Worm (Caenorhabditis elegans) whole organism, young adult: ENCODE data around the gene ccar-1.
A peak's percentile ranks its signal among the peaks of the same experiment; 100 is the strongest.

Experiments used
- B0035.1 ChIP-seq: sonication (generic microtip); optimal IDR thresholded peaks from 2 replicates; lab custom pipeline; 2016; ENCODE audit warnings: missing genetic modification characterization, mild to moderate bottlenecking, missing compliant biosample characterization, missing genotype, missing genetic modification reagents
- C06A6.2 ChIP-seq: fragments of 200-800 bp; sonication (Bioruptor generic); conservative IDR thresholded peaks from 2 replicates; pipeline ENCODE4 v1.3.6; 2022; ENCODE audit warnings: missing genetic modification characterization, missing compliant biosample characterization
- F22D6.2 ChIP-seq: sonication (generic microtip); optimal IDR thresholded peaks from 2 replicates; lab custom pipeline; 2016; ENCODE audit warnings: mild to moderate bottlenecking, missing genetic modification characterization, missing compliant biosample characterization
- F37B4.10 ChIP-seq: fragments of 200-800 bp; sonication (Bioruptor generic); IDR thresholded peaks from 2 replicates; pipeline ENCODE4 v1.3.6; 2022; ENCODE audit warnings: missing genetic modification characterization, missing compliant biosample characterization
- F49E8.2 ChIP-seq: sonication (generic microtip); optimal IDR thresholded peaks from 3 replicates; lab custom pipeline; 2017; ENCODE audit warnings: missing genetic modification characterization, mild to moderate bottlenecking, missing compliant biosample characterization, antibody characterized with exemption, moderate library complexity; ENCODE audit not compliant: insufficient read depth
- F52B5.7 ChIP-seq: sonication (generic microtip); optimal IDR thresholded peaks from 2 replicates; lab custom pipeline; 2016; ENCODE audit warnings: mild to moderate bottlenecking, missing genetic modification characterization, missing compliant biosample characterization
- K11D2.4 ChIP-seq: fragments of 200-800 bp; sonication (Bioruptor generic); IDR thresholded peaks from 2 replicates; pipeline ENCODE4 v1.3.6; 2022; ENCODE audit warnings: missing genetic modification reagents, missing genetic modification characterization, missing compliant biosample characterization
- Y53F4B.3 ChIP-seq: fragments of 200-800 bp; sonication (Bioruptor generic); IDR thresholded peaks from 2 replicates; pipeline ENCODE4 v1.3.6; 2022; ENCODE audit warnings: missing genetic modification reagents, missing genetic modification characterization, missing compliant biosample characterization
- Y53G8AR.9 ChIP-seq: fragments of 200-800 bp; sonication (Bioruptor generic); conservative IDR thresholded peaks from 2 replicates; pipeline ENCODE4 v1.3.6; 2022; ENCODE audit warnings: missing genetic modification reagents, missing genetic modification characterization, missing compliant biosample characterization
- Y56A3A.18 ChIP-seq: fragments of 200-800 bp; sonication (Bioruptor generic); IDR thresholded peaks from 2 replicates; pipeline ENCODE4 v1.3.6; 2022; ENCODE audit warnings: missing genetic modification reagents, missing genetic modification characterization, missing compliant biosample characterization
- Y79H2A.3 ChIP-seq: fragments of 200-800 bp; sonication (Bioruptor generic); conservative IDR thresholded peaks from 2 replicates; pipeline ENCODE4 v1.3.6; 2022; ENCODE audit warnings: missing genetic modification reagents, missing genetic modification characterization, missing compliant biosample characterization
- Y95B8A.8 ChIP-seq: fragments of 200-800 bp; sonication (Bioruptor generic); IDR thresholded peaks from 2 replicates; pipeline ENCODE4 v1.3.6; 2022; ENCODE audit warnings: missing genetic modification reagents, missing genetic modification characterization, missing compliant biosample characterization
- akir-1 ChIP-seq: fragments of 200-800 bp; sonication (Bioruptor generic); optimal IDR thresholded peaks from 2 replicates; lab custom pipeline; 2018; ENCODE audit warnings: mild to moderate bottlenecking, missing genetic modification characterization, moderate library complexity, missing compliant biosample characterization
- aptf-3 ChIP-seq: fragments of 200-800 bp; sonication (Bioruptor generic); IDR thresholded peaks from 2 replicates; pipeline ENCODE4 v1.3.6; 2022; ENCODE audit warnings: missing genetic modification characterization, missing compliant biosample characterization
- atf-7 ChIP-seq: sonication (generic microtip); optimal IDR thresholded peaks from 2 replicates; lab custom pipeline; 2017; ENCODE audit warnings: mild to moderate bottlenecking, missing genetic modification characterization, missing compliant biosample characterization
- attf-6 ChIP-seq: fragments of 200-800 bp; sonication (Bioruptor generic); IDR thresholded peaks from 2 replicates; pipeline ENCODE4 v1.3.6; 2022; ENCODE audit warnings: missing genetic modification reagents, missing genetic modification characterization, missing compliant biosample characterization
- bed-1 ChIP-seq: fragments of 200-800 bp; sonication (Bioruptor generic); IDR thresholded peaks from 2 replicates; pipeline ENCODE4 v1.3.6; 2022; ENCODE audit warnings: missing genetic modification reagents, missing genetic modification characterization, missing compliant biosample characterization
- bed-2 ChIP-seq: fragments of 200-800 bp; sonication (Bioruptor generic); IDR thresholded peaks from 2 replicates; pipeline ENCODE4 v1.3.6; 2022; ENCODE audit warnings: missing genetic modification reagents, missing genetic modification characterization, missing compliant biosample characterization
- ceh-79 ChIP-seq: sonication (generic microtip); optimal IDR thresholded peaks from 2 replicates; lab custom pipeline; 2017; ENCODE audit warnings: mild to moderate bottlenecking, missing genetic modification characterization, missing compliant biosample characterization
- dox-1 ChIP-seq: fragments of 200-800 bp; sonication (Bioruptor generic); IDR thresholded peaks from 2 replicates; pipeline ENCODE4 v1.3.6; 2022; ENCODE audit warnings: missing genetic modification reagents, missing genetic modification characterization, missing compliant biosample characterization
- egl-18 ChIP-seq: fragments of 200-800 bp; sonication (Bioruptor generic); IDR thresholded peaks from 2 replicates; pipeline ENCODE4 v1.3.6; 2022; ENCODE audit warnings: missing genetic modification reagents, missing genetic modification characterization, missing compliant biosample characterization
- egrh-3 ChIP-seq: fragments of 200-800 bp; sonication (Bioruptor generic); IDR thresholded peaks from 2 replicates; pipeline ENCODE4 v1.3.6; 2022; ENCODE audit warnings: missing genetic modification reagents, missing genetic modification characterization, missing compliant biosample characterization
- ekl-4 ChIP-seq: fragments of 200-800 bp; sonication (Bioruptor generic); IDR thresholded peaks from 2 replicates; pipeline ENCODE4 v1.3.6; 2022; ENCODE audit warnings: missing genetic modification reagents, missing genetic modification characterization, missing compliant biosample characterization
- lag-1 ChIP-seq: fragments of 200-800 bp; sonication (Bioruptor generic); IDR thresholded peaks from 2 replicates; pipeline ENCODE4 v1.3.6; 2022; ENCODE audit warnings: missing genetic modification reagents, missing genetic modification characterization, missing compliant biosample characterization
- lin-35 ChIP-seq, 3 experiments: fragments of 150-350 bp in 2 of 3; sonication (generic microtip) in 1 of 3; optimal IDR thresholded peaks; 2 replicates each; lab custom pipeline; 2014 to 2018; ENCODE audit warnings: missing biosample characterization in 3 of 3, missing genetic modification characterization in 3 of 3, missing genetic modification reagents in 3 of 3
- lir-1 ChIP-seq: fragments of 200-800 bp; sonication (Bioruptor generic); conservative IDR thresholded peaks from 2 replicates; pipeline ENCODE4 v1.3.6; 2022; ENCODE audit warnings: missing genetic modification reagents, missing genetic modification characterization, missing compliant biosample characterization
- lsy-27 ChIP-seq: sonication (generic microtip); optimal IDR thresholded peaks from 2 replicates; lab custom pipeline; 2017; ENCODE audit warnings: missing genetic modification characterization, mild to moderate bottlenecking, missing compliant biosample characterization, antibody characterized with exemption, missing genotype, borderline replicate concordance; ENCODE audit not compliant: insufficient read depth
- madf-10 ChIP-seq: sonication (generic microtip); optimal IDR thresholded peaks from 2 replicates; lab custom pipeline; 2016; ENCODE audit warnings: mild to moderate bottlenecking, missing genetic modification characterization, missing compliant biosample characterization
- mcd-1 ChIP-seq: fragments of 200-800 bp; sonication (Bioruptor generic); IDR thresholded peaks from 2 replicates; pipeline ENCODE4 v1.3.6; 2022; ENCODE audit warnings: missing genetic modification reagents, missing genetic modification characterization, missing compliant biosample characterization
- nhr-120 ChIP-seq: fragments of 200-800 bp; sonication (Bioruptor generic); IDR thresholded peaks from 2 replicates; pipeline ENCODE4 v1.3.6; 2022; ENCODE audit warnings: missing genetic modification characterization, missing compliant biosample characterization
- nhr-179 ChIP-seq: sonication (generic microtip); optimal IDR thresholded peaks from 2 replicates; lab custom pipeline; 2016; ENCODE audit warnings: mild to moderate bottlenecking, missing genetic modification characterization, missing compliant biosample characterization
- nhr-90 ChIP-seq: sonication (generic microtip); optimal IDR thresholded peaks from 2 replicates; lab custom pipeline; 2016; ENCODE audit warnings: missing genotype, mild to moderate bottlenecking, missing genetic modification characterization, missing compliant biosample characterization
- pbrm-1 ChIP-seq: fragments of 200-800 bp; sonication (Bioruptor generic); IDR thresholded peaks from 2 replicates; pipeline ENCODE4 v1.3.6; 2022; ENCODE audit warnings: missing genetic modification reagents, missing genetic modification characterization, missing compliant biosample characterization
- repo-1 ChIP-seq: sonication (generic microtip); optimal IDR thresholded peaks from 2 replicates; lab custom pipeline; 2017; ENCODE audit warnings: mild to moderate bottlenecking, missing genetic modification characterization, missing compliant biosample characterization
- snpc-1.3 ChIP-seq: sonication (generic microtip); optimal IDR thresholded peaks from 2 replicates; lab custom pipeline; 2017; ENCODE audit warnings: missing genetic modification characterization, mild to moderate bottlenecking, missing compliant biosample characterization, antibody characterized with exemption, moderate library complexity, missing genotype, missing genetic modification reagents; ENCODE audit not compliant: insufficient read depth
- snpc-3.4 ChIP-seq: sonication (generic microtip); optimal IDR thresholded peaks from 2 replicates; lab custom pipeline; 2017; ENCODE audit warnings: missing genetic modification characterization, mild to moderate bottlenecking, missing compliant biosample characterization, antibody characterized with exemption, moderate library complexity, missing genotype, missing genetic modification reagents
- snpc-4 ChIP-seq, 5 experiments: fragments of 150-350 bp in 1 of 5; sonication (generic microtip) in 4 of 5; optimal IDR thresholded peaks; 2 replicates each; lab custom pipeline; 2014 to 2018; ENCODE audit warnings: missing genetic modification characterization in 5 of 5, missing biosample characterization in 3 of 5, antibody characterized with exemption in 2 of 5, mild to moderate bottlenecking in 2 of 5, missing compliant biosample characterization in 2 of 5, missing genotype in 2 of 5, moderate library complexity in 2 of 5, missing genetic modification reagents in 1 of 5
- somi-1 ChIP-seq: fragments of 200-800 bp; sonication (Bioruptor generic); optimal IDR thresholded peaks from 2 replicates; lab custom pipeline; 2018; ENCODE audit warnings: mild to moderate bottlenecking, missing genetic modification characterization, missing compliant biosample characterization
- ztf-25 ChIP-seq: fragments of 200-800 bp; sonication (Bioruptor generic); IDR thresholded peaks from 2 replicates; pipeline ENCODE4 v1.3.6; 2022; ENCODE audit warnings: missing genetic modification reagents, missing genetic modification characterization, missing compliant biosample characterization

The ccar-1 gene

ce11 chrIV:14033752-14034570 is 37.4 kb upstream of the ccar-1 start (continued):
- TF ChIP-seq K11D2.4 (GFP tag; lab: Robert Waterston, UW) (peak; percentile 54; the same call in 1 of the 2 replicates), bed-1 (GFP tag; lab: Robert Waterston, UW) (0 out of 2 replicates have a peak, but pooled peaks have one; percentile 15), lag-1 (no peak), attf-6 (0 out of 2 replicates have a peak, but pooled peaks have one; percentile 20), snpc-1.3 (tag; lab: Kevin White, UChicago) (no peak), somi-1 (GFP tag; lab: Kevin White, UChicago) (peak; percentile 28), dox-1 (GFP tag; lab: Robert Waterston, UW) (peak; percentile 77; the same call in 1 of the 2 replicates), Y56A3A.18 (GFP tag; lab: Robert Waterston, UW) (peak; percentile 34; the same call in 1 of the 2 replicates), F49E8.2 (tag; lab: Kevin White, UChicago) (no peak), F52B5.7 (tag; lab: Kevin White, UChicago) (peak; percentile 78), bed-2 (GFP tag; lab: Robert Waterston, UW) (no peak), F22D6.2 (tag; lab: Kevin White, UChicago) (no peak), snpc-3.4 (tag; lab: Kevin White, UChicago) (no peak), lir-1 (GFP tag; lab: Robert Waterston, UW) (no peak), snpc-4 (GFP tag; optimal IDR thresholded peaks at IDR 0.05; lab: Kevin White, UChicago) (peak; percentile 22), snpc-4 (tag; optimal IDR thresholded peaks at IDR 0.05; lab: Kevin White, UChicago) (no peak), ceh-79 (tag; lab: Kevin White, UChicago) (no peak), nhr-90 (tag; lab: Kevin White, UChicago) (peak; percentile 18), B0035.1 (peak; percentile 59), ekl-4 (GFP tag; lab: Robert Waterston, UW) (peak; percentile 40; the same call in 1 of the 2 replicates), madf-10 (tag; lab: Kevin White, UChicago) (peak; percentile 44), egrh-3 (GFP tag; lab: Robert Waterston, UW) (peak; percentile 94), repo-1 (tag; lab: Kevin White, UChicago) (peak; percentile 77), Y79H2A.3 (GFP tag; lab: Robert Waterston, UW) (no peak)

ce11 chrIV:14034571-14034954 is 36.8 kb upstream of the ccar-1 start:
- TF ChIP-seq atf-7: no peak
- TF ChIP-seq Y53F4B.3 (GFP tag; lab: Robert Waterston, UW): no peak
- no peak for TF ChIP-seq nhr-120 (GFP tag; lab: Robert Waterston, UW)
- no peak for TF ChIP-seq C06A6.2
- no peak for TF ChIP-seq akir-1
- TF ChIP-seq pbrm-1 (GFP tag; lab: Robert Waterston, UW): no peak
- TF ChIP-seq Y53G8AR.9: no peak
- TF ChIP-seq Y95B8A.8 (GFP tag; lab: Robert Waterston, UW): no peak
- no peak for TF ChIP-seq egrh-3 (GFP tag; lab: Robert Waterston, UW)
- no peak for TF ChIP-seq lsy-27 (tag; lab: Kevin White, UChicago)
- no peak for TF ChIP-seq F37B4.10 (GFP tag; lab: Robert Waterston, UW)
- TF ChIP-seq ztf-25: no peak
- TF ChIP-seq lin-35 (GFP tag; optimal IDR thresholded peaks at IDR 0.05; lab: Kevin White, UChicago): no peak
- no peak for TF ChIP-seq mcd-1 (GFP tag; lab: Robert Waterston, UW)
- no peak for TF ChIP-seq egl-18
- TF ChIP-seq nhr-179 (tag; lab: Kevin White, UChicago): no peak
- no peak for TF ChIP-seq F49E8.2 (tag; lab: Kevin White, UChicago)
- TF ChIP-seq aptf-3 (GFP tag; lab: Robert Waterston, UW): no peak
- TF ChIP-seq Y79H2A.3 (GFP tag; lab: Robert Waterston, UW): no peak
